Worm (Caenorhabditis elegans): ENCODE results near the gene T26C5.3.
A peak's percentile ranks its signal among the peaks of the same experiment; 100 is the strongest.

The T26C5.3 gene

DNA sequence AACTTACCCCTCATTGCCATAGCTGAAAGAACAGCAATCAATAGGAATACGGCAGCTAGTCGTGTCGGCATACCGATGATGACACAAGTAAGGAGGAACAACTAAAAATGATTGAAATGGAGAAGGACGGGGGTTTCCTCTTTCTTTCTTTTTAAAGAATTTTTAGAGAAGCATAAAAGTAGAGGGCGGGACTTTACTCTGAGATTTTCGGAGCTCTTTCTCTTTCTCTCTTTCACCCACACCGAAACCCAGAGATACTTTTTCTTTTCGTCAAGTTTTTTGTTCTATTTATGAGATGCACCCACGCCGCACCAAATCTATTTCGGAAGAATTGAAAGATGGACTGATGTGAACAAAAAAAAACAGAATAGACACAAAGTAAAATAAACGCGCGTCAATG, 10.3 kb downstream of the T26C5.3 start, which contains the start of gene T26C5.5:
T26C5.5 (minus strand) TSS at position 101 of the 400 bp plus-strand sequence.
- TF ChIP-seq nhr-2 (tag; optimal IDR thresholded peaks at IDR 0.05), result no peak
- TF ChIP-seq lin-13 (tag; optimal IDR thresholded peaks at IDR 0.05), result no peak
- TF ChIP-seq nhr-12 (tag; optimal IDR thresholded peaks at IDR 0.05), result no peak
- no peak for TF ChIP-seq zip-8 (tag; optimal IDR thresholded peaks at IDR 0.05)
- TF ChIP-seq nhr-76 (tag; optimal IDR thresholded peaks at IDR 0.05), result no peak
- no peak for TF ChIP-seq lsy-2 (tag; optimal IDR thresholded peaks at IDR 0.05)
- TF ChIP-seq nhr-28 (tag; optimal IDR thresholded peaks at IDR 0.05), result no peak
- TF ChIP-seq elt-1 (tag; optimal IDR thresholded peaks at IDR 0.05; ENCODE audit: borderline replicate concordance, insufficient read depth), result no peak
- TF ChIP-seq flh-1 (GFP tag; optimal IDR thresholded peaks at IDR 0.05), result no peak
- TF ChIP-seq snpc-4 (tag; optimal IDR thresholded peaks at IDR 0.05), result no peak
- no peak for TF ChIP-seq drap-1 (GFP tag; optimal IDR thresholded peaks at IDR 0.05)
- TF ChIP-seq ces-1 (GFP tag; optimal IDR thresholded peaks at IDR 0.05), result no peak
- TF ChIP-seq pha-4 (tag; optimal IDR thresholded peaks at IDR 0.05), result no peak
- TF ChIP-seq unc-39 (tag; optimal IDR thresholded peaks at IDR 0.05), result no peak
- TF ChIP-seq unc-62 (GFP tag; optimal IDR thresholded peaks at IDR 0.05), result no peak

DNA sequence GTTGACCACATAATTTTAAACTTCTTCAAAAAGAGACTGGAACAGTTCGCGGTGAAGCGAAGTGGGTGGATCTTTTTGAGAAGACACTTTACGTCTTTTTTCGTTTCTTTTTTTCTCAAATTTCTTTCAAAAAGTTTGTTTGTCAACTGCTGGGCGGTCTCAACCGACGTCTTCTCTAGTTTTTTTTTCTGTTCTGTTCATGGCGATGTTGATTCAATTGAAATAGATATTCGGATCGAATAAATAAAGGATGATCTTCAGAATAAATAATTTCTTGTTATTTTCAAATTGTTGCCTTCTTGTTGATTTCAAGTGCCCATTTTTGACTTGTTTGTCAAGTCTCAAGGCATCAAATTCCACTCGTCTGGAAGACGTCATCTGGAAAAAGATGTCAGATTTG, 14.0 kb downstream of the T26C5.3 start, which contains the start of gene T26C5.4:
T26C5.4 (minus strand) TSS at position 101 of the 400 bp plus-strand sequence.
- TF ChIP-seq lin-32 (GFP tag; optimal IDR thresholded peaks at IDR 0.05) (no peak), mls-2 (tag; optimal IDR thresholded peaks at IDR 0.05) (no peak), bed-3 (GFP tag; optimal IDR thresholded peaks at IDR 0.05) (no peak), nhr-237 (tag; optimal IDR thresholded peaks at IDR 0.05) (no peak), mab-5 (tag; optimal IDR thresholded peaks at IDR 0.05) (no peak), lsy-2 (tag; optimal IDR thresholded peaks at IDR 0.05) (no peak), nhr-12 (tag; optimal IDR thresholded peaks at IDR 0.05) (no peak), elt-3 (tag; optimal IDR thresholded peaks at IDR 0.05) (no peak), unc-120 (tag; optimal IDR thresholded peaks at IDR 0.05; ENCODE audit: poor library complexity, severe bottlenecking) (no peak), snpc-4 (tag; optimal IDR thresholded peaks at IDR 0.05) (no peak), ztf-11 (tag; optimal IDR thresholded peaks at IDR 0.05) (no peak), cnd-1 (tag; optimal IDR thresholded peaks at IDR 0.05) (no peak), sem-2 (GFP tag; optimal IDR thresholded peaks at IDR 0.05) (no peak), nhr-28 (tag; optimal IDR thresholded peaks at IDR 0.05) (no peak), M03D4.4 (tag; optimal IDR thresholded peaks at IDR 0.05) (no peak), ham-2 (GFP tag; optimal IDR thresholded peaks at IDR 0.05) (no peak), ceh-83 (GFP tag; optimal IDR thresholded peaks at IDR 0.05) (no peak), flh-1 (GFP tag; optimal IDR thresholded peaks at IDR 0.05) (no peak), ces-1 (GFP tag; optimal IDR thresholded peaks at IDR 0.05) (no peak)

DNA sequence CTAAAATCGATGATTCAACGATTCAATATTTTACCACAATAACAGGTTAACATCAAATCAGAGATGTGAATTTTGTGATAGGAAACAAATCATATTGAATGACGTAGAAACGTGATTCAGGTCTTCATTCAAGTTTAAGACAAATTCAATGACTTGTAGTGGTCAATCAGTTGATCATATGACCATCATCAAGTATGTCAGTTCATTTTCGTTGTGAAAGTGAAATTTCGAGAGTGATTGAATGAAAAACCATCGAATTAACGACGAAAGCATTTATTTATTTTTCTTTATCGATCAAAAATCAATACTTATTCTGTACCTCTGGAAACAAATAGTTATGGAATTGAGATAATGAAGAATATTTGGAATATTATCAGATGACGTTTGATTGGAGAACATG, 15.1 kb downstream of the T26C5.3 start:
- TF ChIP-seq sptf-1 (tag; optimal IDR thresholded peaks at IDR 0.05), result no peak
- TF ChIP-seq lin-32 (GFP tag; optimal IDR thresholded peaks at IDR 0.05), result no peak
- TF ChIP-seq ham-2 (GFP tag; optimal IDR thresholded peaks at IDR 0.05), result no peak
- TF ChIP-seq mls-2 (tag; optimal IDR thresholded peaks at IDR 0.05), result no peak

DNA sequence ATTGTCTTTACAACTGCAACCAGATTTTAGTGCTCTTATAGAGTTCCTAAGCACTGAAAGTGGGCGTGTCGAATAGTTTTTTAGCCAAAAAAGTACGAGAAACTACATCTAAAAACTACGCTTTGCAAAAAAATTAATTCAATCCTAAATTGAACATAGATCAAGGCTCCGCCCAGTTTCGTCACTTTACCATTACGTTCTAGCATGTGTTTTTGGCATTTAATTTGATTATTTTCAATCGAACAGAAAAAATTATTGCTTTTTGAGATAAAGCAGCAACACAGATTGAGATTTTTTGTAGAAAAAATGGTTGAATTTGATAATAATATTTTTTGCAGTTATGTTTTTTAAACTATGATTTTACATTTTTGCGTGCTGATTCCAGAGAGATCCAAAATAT, 17.8 kb downstream of the T26C5.3 start, which contains the start of gene nlp-82:
nlp-82 (minus strand) TSS at position 101 of the 400 bp plus-strand sequence.
- TF ChIP-seq nhr-12 (tag; optimal IDR thresholded peaks at IDR 0.05), result no peak
- no peak for TF ChIP-seq nhr-2 (tag; optimal IDR thresholded peaks at IDR 0.05)
- no peak for TF ChIP-seq pha-4 (tag; optimal IDR thresholded peaks at IDR 0.05)
- no peak for TF ChIP-seq ceh-43 (GFP tag; optimal IDR thresholded peaks at IDR 0.05)
- no peak for TF ChIP-seq snpc-4 (tag; optimal IDR thresholded peaks at IDR 0.05)
- no peak for TF ChIP-seq hlh-1 (tag; optimal IDR thresholded peaks at IDR 0.05)

DNA sequence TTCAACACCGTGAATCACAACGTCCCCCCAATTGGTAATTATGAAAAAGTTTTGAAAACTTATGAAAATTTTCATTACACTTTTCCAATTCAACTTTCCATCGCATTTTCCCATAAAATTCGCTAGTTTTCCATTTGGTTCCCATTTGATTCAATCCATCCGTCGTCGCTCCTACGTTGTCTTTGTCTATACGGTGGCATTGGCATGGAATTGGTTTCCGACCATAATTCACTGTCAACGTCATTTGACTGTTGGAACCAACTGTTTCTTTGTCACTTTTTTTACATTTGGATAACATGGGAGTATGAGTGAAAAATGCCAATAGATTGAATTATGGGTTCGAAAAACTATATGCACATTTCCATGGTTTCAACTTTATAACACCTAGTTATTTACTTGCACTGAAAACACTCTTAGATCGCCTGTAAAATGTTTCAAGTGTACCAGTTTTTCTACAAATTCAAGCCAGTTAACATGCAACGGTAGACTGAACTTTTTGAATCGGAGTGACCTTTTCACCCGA, 21.7 kb downstream of the T26C5.3 start:
- TF ChIP-seq M03D4.4 (tag; optimal IDR thresholded peaks at IDR 0.05) (peak; percentile 23), zip-8 (tag; optimal IDR thresholded peaks at IDR 0.05) (no peak), mep-1 (tag; optimal IDR thresholded peaks at IDR 0.05) (no peak), bed-3 (GFP tag; optimal IDR thresholded peaks at IDR 0.05) (no peak), elt-3 (tag; optimal IDR thresholded peaks at IDR 0.05) (no peak), blmp-1 (tag; optimal IDR thresholded peaks at IDR 0.05) (no peak), sem-2 (GFP tag; optimal IDR thresholded peaks at IDR 0.05) (no peak), cnd-1 (tag; optimal IDR thresholded peaks at IDR 0.05) (peak; percentile 22), flh-1 (GFP tag; optimal IDR thresholded peaks at IDR 0.05) (no peak), nhr-76 (tag; optimal IDR thresholded peaks at IDR 0.05) (no peak), lin-13 (tag; optimal IDR thresholded peaks at IDR 0.05) (no peak), ceh-39 (tag; optimal IDR thresholded peaks at IDR 0.05) (no peak), elt-1 (tag; optimal IDR thresholded peaks at IDR 0.05; ENCODE audit: borderline replicate concordance, insufficient read depth) (no peak), ceh-43 (GFP tag; optimal IDR thresholded peaks at IDR 0.05) (no peak), nhr-2 (tag; optimal IDR thresholded peaks at IDR 0.05) (no peak), unc-39 (tag; optimal IDR thresholded peaks at IDR 0.05) (no peak), nhr-12 (tag; optimal IDR thresholded peaks at IDR 0.05) (no peak), ham-2 (GFP tag; optimal IDR thresholded peaks at IDR 0.05) (no peak), pha-4 (tag; optimal IDR thresholded peaks at IDR 0.05) (no peak), snpc-4 (tag; optimal IDR thresholded peaks at IDR 0.05) (no peak), mls-2 (tag; optimal IDR thresholded peaks at IDR 0.05) (peak; percentile 24), ces-1 (GFP tag; optimal IDR thresholded peaks at IDR 0.05) (peak; percentile 9), drap-1 (GFP tag; optimal IDR thresholded peaks at IDR 0.05) (no peak), mab-5 (tag; optimal IDR thresholded peaks at IDR 0.05) (no peak), ztf-11 (tag; optimal IDR thresholded peaks at IDR 0.05) (no peak), unc-120 (tag; optimal IDR thresholded peaks at IDR 0.05; ENCODE audit: poor library complexity, severe bottlenecking) (no peak), lin-32 (GFP tag; optimal IDR thresholded peaks at IDR 0.05) (no peak), nhr-28 (tag; optimal IDR thresholded peaks at IDR 0.05) (no peak), ceh-83 (GFP tag; optimal IDR thresholded peaks at IDR 0.05) (peak; percentile 70), hlh-1 (tag; optimal IDR thresholded peaks at IDR 0.05) (no peak), nhr-237 (tag; optimal IDR thresholded peaks at IDR 0.05) (no peak), sptf-1 (tag; optimal IDR thresholded peaks at IDR 0.05) (peak; percentile 35), unc-62 (GFP tag; optimal IDR thresholded peaks at IDR 0.05) (no peak), lsy-2 (tag; optimal IDR thresholded peaks at IDR 0.05) (no peak), tbx-8 (GFP tag; optimal IDR thresholded peaks at IDR 0.05) (no peak)
